Worm (Caenorhabditis elegans) whole organism, midembryonic: ENCODE data around the gene M176.5.
"Not testable (repeated sequence)": the region's sequence is repeated elsewhere in the genome, so short reads cannot be mapped to it uniquely, and the experiment has no call there.

ENCODE experiments used
- cog-1 ChIP-seq: sonication (generic microtip); optimal IDR thresholded peaks from 2 replicates; lab custom pipeline; 2016; ENCODE audit warnings: missing genetic modification characterization, missing compliant biosample characterization
- flt-1 ChIP-seq: fragments of 200-800 bp; sonication (Bioruptor generic); IDR thresholded peaks from 2 replicates; pipeline ENCODE4 v1.3.6; 2022; ENCODE audit warnings: missing genetic modification characterization, missing compliant biosample characterization
- klf-2 ChIP-seq: fragments of 200-800 bp; sonication (Bioruptor generic); conservative IDR thresholded peaks from 2 replicates; pipeline ENCODE4 v1.3.6; 2022; ENCODE audit warnings: missing genetic modification reagents, missing genetic modification characterization, missing compliant biosample characterization
- ref-1 ChIP-seq: fragments of 200-800 bp; sonication (Bioruptor generic); conservative IDR thresholded peaks from 2 replicates; pipeline ENCODE4 v1.3.6; 2022; ENCODE audit warnings: missing genetic modification reagents, missing genetic modification characterization, missing compliant biosample characterization
- tab-1 ChIP-seq: fragments of 200-800 bp; sonication (Bioruptor generic); IDR thresholded peaks from 2 replicates; pipeline ENCODE4 v1.3.6; 2022; ENCODE audit warnings: missing genetic modification characterization, missing compliant biosample characterization
- ztf-23 ChIP-seq: fragments of 200-800 bp; sonication (Bioruptor generic); IDR thresholded peaks from 2 replicates; pipeline ENCODE4 v1.3.6; 2022; ENCODE audit warnings: missing genetic modification reagents, missing genetic modification characterization, missing compliant biosample characterization
- ztf-29 ChIP-seq: fragments of 200-800 bp; sonication (Bioruptor generic); IDR thresholded peaks from 2 replicates; pipeline ENCODE4 v1.3.6; 2022; ENCODE audit warnings: missing genetic modification reagents, missing genetic modification characterization, missing compliant biosample characterization

DNA sequence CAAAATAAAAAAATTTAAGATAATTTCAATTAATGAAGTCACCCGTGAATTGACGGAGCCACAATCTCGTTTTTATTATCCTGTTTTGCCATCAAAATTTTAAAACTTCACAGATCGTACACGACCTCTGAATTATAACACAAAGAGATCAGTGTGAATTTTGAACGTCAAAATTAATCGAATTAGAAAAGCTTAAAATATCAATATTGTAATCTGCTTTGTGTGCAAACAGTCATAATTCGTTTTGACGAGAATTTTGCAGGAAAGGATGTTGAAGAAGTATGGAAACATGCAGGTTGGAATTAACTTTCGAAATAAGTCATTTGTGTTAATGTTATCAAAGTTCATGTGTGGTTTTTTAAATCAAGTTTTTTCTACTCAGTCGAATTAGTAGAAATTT lies 34.3 kb upstream of the M176.5 start, which contains the start of gene chil-21:
- TF ChIP-seq flt-1 (GFP tag; lab: Robert Waterston, UW); tab-1 (GFP tag; lab: Robert Waterston, UW); ref-1 (GFP tag; lab: Robert Waterston, UW); ztf-29 (GFP tag; lab: Robert Waterston, UW); klf-2 (GFP tag; lab: Robert Waterston, UW); cog-1 (tag; lab: Kevin White, UChicago); ztf-23 (GFP tag; lab: Robert Waterston, UW): not testable (repeated sequence)
